Fruit fly (Drosophila melanogaster) whole organism, embryonic: ENCODE measurements around the gene CG33647.

Source experiments
- CG10147 ChIP-seq: fragments of 200-800 bp; sonication (Bioruptor generic); optimal IDR thresholded peaks from 2 replicates; lab custom pipeline; 2019; ENCODE audit warnings: missing biosample characterization, mild to moderate bottlenecking, missing genetic modification characterization, moderate library complexity
- CG15073 ChIP-seq: fragments of 200-800 bp; sonication (Bioruptor generic); optimal IDR thresholded peaks from 2 replicates; lab custom pipeline; 2016; ENCODE audit warnings: missing biosample characterization, missing genetic modification characterization
- CG1792 ChIP-seq: fragments of 200-800 bp; sonication (Bioruptor generic); optimal IDR thresholded peaks from 2 replicates; lab custom pipeline; 2016; ENCODE audit warnings: missing biosample characterization, missing genetic modification characterization
- CG6272 ChIP-seq: fragments of 200-800 bp; sonication (Bioruptor generic); IDR thresholded peaks from 2 replicates; pipeline ENCODE4 v1.3.6; 2022; ENCODE audit warnings: missing biosample characterization, missing genetic modification characterization
- CG6813 ChIP-seq: fragments of 200-800 bp; sonication (Bioruptor generic); optimal IDR thresholded peaks from 2 replicates; lab custom pipeline; 2017; ENCODE audit warnings: missing biosample characterization, missing genetic modification characterization, mild to moderate bottlenecking, moderate library complexity, missing genetic modification reagents
- Chrac-16 ChIP-seq: fragments of 200-800 bp; sonication (Bioruptor generic); optimal IDR thresholded peaks from 3 replicates; lab custom pipeline; 2016; ENCODE audit warnings: missing biosample characterization, missing genetic modification characterization
- CrebB ChIP-seq: fragments of 200-800 bp; sonication (Bioruptor generic); optimal IDR thresholded peaks from 3 replicates; lab custom pipeline; 2018; ENCODE audit warnings: missing biosample characterization, mild to moderate bottlenecking, missing genetic modification characterization
- D ChIP-seq, 2 experiments: fragments of 200-800 bp in 1 of 2; fragments of >200 bp in 1 of 2; sonication (Bioruptor generic) in 1 of 2; optimal IDR thresholded peaks; 2 replicates in 1 of 2; 3 replicates in 1 of 2; lab custom pipeline; 2017; ENCODE audit warnings: mild to moderate bottlenecking in 1 of 2, missing biosample characterization in 1 of 2, missing genetic modification characterization in 1 of 2, missing genetic modification reagents in 1 of 2
- az2 ChIP-seq: fragments of 200-800 bp; sonication (Bioruptor generic); optimal IDR thresholded peaks from 3 replicates; lab custom pipeline; 2016; ENCODE audit warnings: missing biosample characterization, missing genetic modification characterization
- exex ChIP-seq: fragments of 200-800 bp; sonication (Bioruptor generic); optimal IDR thresholded peaks from 4 replicates; lab custom pipeline; 2018; ENCODE audit warnings: missing biosample characterization, mild to moderate bottlenecking, missing genetic modification characterization, moderate library complexity
- pros ChIP-seq: fragments of 200-800 bp; sonication (Bioruptor generic); optimal IDR thresholded peaks from 3 replicates; lab custom pipeline; 2019; ENCODE audit warnings: missing biosample characterization, mild to moderate bottlenecking, missing genetic modification characterization, moderate library complexity
- twi ChIP-seq: fragments of 200-800 bp; optimal IDR thresholded peaks from 2 replicates; lab custom pipeline; 2019; ENCODE audit warnings: missing biosample characterization, mild to moderate bottlenecking, missing genetic modification characterization, moderate library complexity

- TF ChIP-seq CG1792 (no peak), twi (tag; lab: Kevin White, UChicago) (no peak), Chrac-16 (GFP tag; lab: Kevin White, UChicago) (no peak), CG6272 (GFP tag; lab: Robert Waterston, UW) (no peak), pros (no peak), CG15073 (GFP tag; lab: Kevin White, UChicago) (no peak), exex (no peak), az2 (GFP tag; lab: Kevin White, UChicago) (no peak), CrebB (tag; lab: Kevin White, UChicago) (no peak), CG10147 (GFP tag; lab: Kevin White, UChicago) (no peak), CG6813 (no peak), D (optimal IDR thresholded peaks at IDR 0.05; lab: Kevin White, UChicago) (no peak), D (GFP tag; optimal IDR thresholded peaks at IDR 0.05; lab: Kevin White, UChicago) (no peak)
Measured at dm6 chr3L:19275491-19275890, 39.3 kb downstream of the CG33647 start, which contains the start of gene CG14086.
